Fruit fly (Drosophila melanogaster) whole organism, larva: ENCODE results near the gene CG13675.
A peak's percentile ranks its signal among the peaks of the same experiment; 100 is the strongest.

Experiments
- noc ChIP-seq: fragments of 200-800 bp; sonication (Bioruptor generic); optimal IDR thresholded peaks from 3 replicates; lab custom pipeline; 2019; ENCODE audit warnings: missing biosample characterization, mild to moderate bottlenecking, missing genetic modification characterization, moderate library complexity

Gene CG13675

dm6 chr3L:8175818-8176217 lies 10.5 kb upstream of the CG13675 start, which contains the start of gene RecQ4:
RecQ4 (minus strand) TSS chr3L:8175978.
- no peak for TF ChIP-seq noc (tag; lab: Kevin White, UChicago)

dm6 chr3L:8159724-8160422 lies 5.4 kb downstream of the CG13675 start, which contains the start of gene CG43886:
CG43886 (minus strand) TSS chr3L:8159774.
- no peak for TF ChIP-seq noc (tag; lab: Kevin White, UChicago)

dm6 chr3L:8158715-8159380 lies 6.5 kb downstream of the CG13675 start, which contains the start of gene CG42445:
CG42445 (minus strand) TSS chr3L:8158900.
- no peak for TF ChIP-seq noc (tag; lab: Kevin White, UChicago)

dm6 chr3L:8157079-8157478 lies 8.2 kb downstream of the CG13675 start:
- TF ChIP-seq noc (tag; lab: Kevin White, UChicago) = no peak

- TF ChIP-seq noc (tag; lab: Kevin White, UChicago) = no peak
These were observed 9.1 kb downstream of the CG13675 start for dm6 chr3L:8156199-8156598.

- TF ChIP-seq noc (tag; lab: Kevin White, UChicago) = no peak
These were observed 10.0 kb downstream of the CG13675 start for dm6 chr3L:8155324-8155723.

dm6 chr3L:8154544-8154943 lies 10.8 kb downstream of the CG13675 start:
- no peak for TF ChIP-seq noc (tag; lab: Kevin White, UChicago)

- TF ChIP-seq noc (tag; lab: Kevin White, UChicago) = no peak
These were observed 11.9 kb downstream of the CG13675 start for dm6 chr3L:8153206-8153996.

- TF ChIP-seq noc (tag; lab: Kevin White, UChicago) = peak; percentile 3
These were observed 13.6 kb downstream of the CG13675 start, which contains the start of gene CG13676 for dm6 chr3L:8151727-8152199. CG13676 (minus strand) TSS chr3L:8151813.

- no peak for TF ChIP-seq noc (tag; lab: Kevin White, UChicago)
These were observed 14.5 kb downstream of the CG13675 start for dm6 chr3L:8150812-8151211.

- TF ChIP-seq noc (tag; lab: Kevin White, UChicago) = no peak
These were observed 15.0 kb downstream of the CG13675 start for dm6 chr3L:8150284-8150683.

dm6 chr3L:8137448-8137906 lies 27.8 kb downstream of the CG13675 start, which contains the start of the genes Setx and mus301:
Setx (minus strand) TSS chr3L:8137498.
mus301 (plus strand) TSS chr3L:8137808.
- no peak for TF ChIP-seq noc (tag; lab: Kevin White, UChicago)

dm6 chr3L:8128396-8129050 lies 36.8 kb downstream of the CG13675 start:
- peak; percentile 60 for TF ChIP-seq noc (tag; lab: Kevin White, UChicago)

- peak; percentile 93 for TF ChIP-seq noc (tag; lab: Kevin White, UChicago)
These were observed 37.6 kb downstream of the CG13675 start, which contains the start of the genes Cds and Uba2 for dm6 chr3L:8127712-8128210. Cds (plus strand) TSS chr3L:8127762. Uba2 (minus strand) TSS chr3L:8127818.
